Fruit fly (Drosophila melanogaster): Measurements from ENCODE around the gene CG43638.

dm6 chr3L:12050629-12051028, 6.2 kb downstream of the CG43638 start:
- TF ChIP-seq CG8478 (optimal IDR thresholded peaks at IDR 0.05) (no peak), CTCF (optimal IDR thresholded peaks at IDR 0.05) (no peak)
